Fruit fly (Drosophila melanogaster) whole organism, wandering third instar larva: ENCODE data around the gene Cep97.

ENCODE experiments used
- CG9705 ChIP-seq: fragments of 200-800 bp; sonication (Bioruptor generic); optimal IDR thresholded peaks from 2 replicates; lab custom pipeline; 2018; ENCODE audit warnings: missing biosample characterization, mild to moderate bottlenecking, missing genetic modification characterization
- Dfd ChIP-seq: fragments of >200 bp; optimal IDR thresholded peaks from 2 replicates; lab custom pipeline; 2017; ENCODE audit warnings: missing biosample characterization, missing genetic modification characterization
- Dif ChIP-seq: fragments of 200-275, 200-300 bp; sonication (Bioruptor generic); optimal IDR thresholded peaks from 2 replicates; lab custom pipeline; 2018; ENCODE audit warnings: missing biosample characterization, missing genetic modification characterization; ENCODE audit not compliant: partially characterized antibody
- GATAd ChIP-seq: sonication (Bioruptor generic); optimal IDR thresholded peaks from 2 replicates; lab custom pipeline; 2016; ENCODE audit warnings: missing biosample characterization, missing genetic modification characterization
- Hr78 ChIP-seq: fragments of >200 bp; optimal IDR thresholded peaks from 2 replicates; lab custom pipeline; 2017; ENCODE audit warnings: missing biosample characterization, missing genetic modification characterization
- Jra ChIP-seq: sonication (Bioruptor generic); optimal IDR thresholded peaks from 2 replicates; lab custom pipeline; 2016; ENCODE audit warnings: missing biosample characterization, missing genetic modification characterization
- Rel ChIP-seq, 2 experiments: fragments of 200-800 bp; sonication (Bioruptor generic) in 1 of 2; optimal IDR thresholded peaks; 2 replicates in 1 of 2; 3 replicates in 1 of 2; lab custom pipeline; 2016 to 2019; ENCODE audit warnings: mild to moderate bottlenecking in 2 of 2, missing biosample characterization in 2 of 2, missing genetic modification characterization in 2 of 2, moderate library complexity in 1 of 2
- dmrt93B ChIP-seq: fragments of 200-800 bp; sonication (Bioruptor generic); optimal IDR thresholded peaks from 2 replicates; lab custom pipeline; 2018; ENCODE audit warnings: missing biosample characterization, mild to moderate bottlenecking, missing genetic modification characterization
- h ChIP-seq: fragments of 200-800 bp; sonication (Bioruptor generic); optimal IDR thresholded peaks from 3 replicates; lab custom pipeline; 2016; ENCODE audit warnings: missing biosample characterization, mild to moderate bottlenecking, missing genetic modification characterization
- jim ChIP-seq: fragments of 175-275, 200-325 bp; sonication (Bioruptor generic); optimal IDR thresholded peaks from 2 replicates; lab custom pipeline; 2016; ENCODE audit warnings: missing biosample characterization, mild to moderate bottlenecking, missing genetic modification characterization
- tai ChIP-seq: sonication (Bioruptor generic); optimal IDR thresholded peaks from 2 replicates; lab custom pipeline; 2016; ENCODE audit warnings: missing biosample characterization, missing genetic modification characterization
- woc ChIP-seq: sonication (Bioruptor generic); optimal IDR thresholded peaks from 2 replicates; lab custom pipeline; 2016; ENCODE audit warnings: missing biosample characterization, mild to moderate bottlenecking, missing genetic modification characterization

DNA sequence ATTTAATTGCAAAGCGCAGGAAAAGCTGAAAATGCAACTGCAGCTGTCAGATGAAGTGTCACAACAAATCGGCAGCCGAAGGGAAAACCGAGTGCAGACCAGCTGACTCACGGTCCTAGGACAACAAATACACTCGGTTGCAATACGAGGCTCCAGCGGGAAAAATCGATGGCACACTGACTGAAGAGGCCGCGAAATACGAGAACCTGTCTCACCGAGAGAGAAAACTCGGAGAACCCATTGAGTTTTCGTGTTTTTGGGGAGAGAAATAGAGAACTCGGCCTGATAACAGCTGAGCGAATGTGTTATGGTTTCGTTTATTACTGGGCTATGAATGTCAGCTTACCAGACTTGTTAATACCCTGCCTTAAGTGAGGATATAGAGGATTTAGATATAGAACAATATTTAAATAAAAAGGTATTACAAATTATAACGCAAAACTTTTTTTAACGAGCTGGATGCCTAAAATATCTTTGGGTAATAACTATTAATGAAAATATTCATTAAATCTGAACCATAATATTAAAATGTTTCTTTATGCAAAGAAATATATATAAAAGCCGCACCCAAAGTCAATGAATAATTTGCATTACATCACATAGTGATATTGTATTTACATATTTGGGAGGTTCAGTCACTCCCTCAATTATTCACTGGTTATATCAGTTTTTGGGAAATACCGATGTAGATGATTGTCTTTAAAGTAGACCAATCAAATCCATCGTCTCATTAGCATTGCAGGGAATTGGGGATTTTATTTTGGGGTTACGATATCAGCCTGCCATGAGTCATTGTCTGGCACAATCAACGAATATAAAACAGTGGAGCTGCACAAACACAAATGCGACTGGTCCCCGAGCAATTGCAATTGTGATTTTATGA, 28.7 kb downstream of the Cep97 start:
- TF ChIP-seq woc (GFP tag; lab: Kevin White, UChicago) (no peak), GATAd (GFP tag; lab: Kevin White, UChicago) (no peak), jim (GFP tag; lab: Kevin White, UChicago) (no peak), Dif (GFP tag; lab: Kevin White, UChicago) (peak; percentile 55), Dfd (GFP tag; lab: Kevin White, UChicago) (no peak), tai (no peak), Rel (GFP tag; optimal IDR thresholded peaks at IDR 0.05; lab: Kevin White, UChicago) (no peak), Rel (tag; optimal IDR thresholded peaks at IDR 0.05; lab: Kevin White, UChicago) (peak; percentile 93), Jra (GFP tag; lab: Kevin White, UChicago) (no peak), Hr78 (no peak), dmrt93B (GFP tag; lab: Kevin White, UChicago) (no peak), CG9705 (GFP tag; lab: Kevin White, UChicago) (no peak), h (GFP tag; lab: Kevin White, UChicago) (no peak)
